Fruit fly (Drosophila melanogaster): ENCODE results near the gene nudE.
A peak's percentile ranks its signal among the peaks of the same experiment; 100 is the strongest.

The nudE gene

DNA sequence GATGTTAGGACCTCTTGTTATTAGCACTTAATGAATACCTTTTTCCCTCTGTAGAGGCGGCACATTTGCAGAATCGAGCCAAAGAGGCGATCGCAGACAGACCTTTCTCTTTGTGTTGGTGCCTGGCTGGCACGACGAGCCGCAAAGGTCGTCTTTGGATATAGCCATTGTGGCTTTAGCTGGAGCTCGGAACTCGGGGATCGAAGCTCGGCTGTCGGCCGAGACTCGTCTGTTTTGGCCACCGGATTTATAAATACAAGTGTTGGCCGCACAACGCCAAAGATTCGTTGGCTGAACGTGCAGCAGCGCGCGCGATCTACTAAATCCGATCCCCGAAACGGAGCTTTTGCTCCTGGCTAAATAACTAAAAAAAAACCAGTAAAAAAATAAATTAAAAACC, 20.4 kb upstream of the nudE start, which contains the start of gene CG34382:
Gene CG34382 (plus strand): TSS at position 301 of the 400 bp plus-strand sequence.
- no peak for TF ChIP-seq noc (tag; optimal IDR thresholded peaks at IDR 0.05)

DNA sequence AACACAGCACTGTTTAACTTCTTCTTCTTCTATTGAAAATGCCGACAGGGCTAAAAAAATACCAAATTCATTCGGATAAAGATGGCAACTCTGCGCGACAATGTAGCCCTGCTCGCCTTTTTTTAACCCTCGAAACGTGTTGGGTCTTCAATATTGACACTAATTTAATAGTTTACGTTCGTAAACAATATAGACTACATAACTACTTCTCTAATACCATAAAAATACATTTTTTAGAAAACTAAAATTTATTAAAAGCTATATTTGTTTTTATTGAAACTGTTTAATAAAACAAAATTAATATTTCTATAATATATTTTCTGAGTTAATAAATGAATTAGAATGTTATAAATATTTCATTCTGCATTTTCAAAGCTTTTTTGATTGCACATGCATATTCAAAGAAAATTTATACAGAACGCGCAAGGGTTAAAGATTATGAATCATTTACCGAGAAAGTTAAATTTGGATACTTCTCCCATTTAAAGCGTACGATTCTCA, 10.4 kb upstream of the nudE start, which contains the start of the genes Taf2 and CalpB:
Gene Taf2 (minus strand): TSS at position 54 of the 501 bp plus-strand sequence.
Gene CalpB (plus strand): TSS at position 133 of the 501 bp plus-strand sequence.
- peak; percentile 79 for TF ChIP-seq noc (tag; optimal IDR thresholded peaks at IDR 0.05)

DNA sequence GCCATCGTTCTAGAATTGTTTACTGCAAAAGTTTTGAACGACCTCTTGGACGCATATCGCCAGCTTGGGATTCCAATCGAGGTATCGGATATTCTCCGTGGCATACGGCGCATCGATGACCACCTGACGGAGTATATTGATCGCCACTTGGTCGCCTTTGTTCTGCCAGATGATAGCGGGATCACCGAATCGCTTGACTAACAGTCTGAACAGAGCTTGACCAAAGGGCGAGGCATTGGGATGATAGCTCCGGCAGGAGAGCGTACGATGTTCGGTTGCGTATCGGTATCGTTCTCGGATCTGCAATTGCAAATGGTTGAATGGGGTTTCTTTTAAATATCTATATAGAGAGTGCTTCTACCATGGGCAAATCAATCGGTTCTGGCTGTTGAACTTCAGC, 5.1 kb upstream of the nudE start:
- TF ChIP-seq noc (tag; optimal IDR thresholded peaks at IDR 0.05), result no peak

DNA sequence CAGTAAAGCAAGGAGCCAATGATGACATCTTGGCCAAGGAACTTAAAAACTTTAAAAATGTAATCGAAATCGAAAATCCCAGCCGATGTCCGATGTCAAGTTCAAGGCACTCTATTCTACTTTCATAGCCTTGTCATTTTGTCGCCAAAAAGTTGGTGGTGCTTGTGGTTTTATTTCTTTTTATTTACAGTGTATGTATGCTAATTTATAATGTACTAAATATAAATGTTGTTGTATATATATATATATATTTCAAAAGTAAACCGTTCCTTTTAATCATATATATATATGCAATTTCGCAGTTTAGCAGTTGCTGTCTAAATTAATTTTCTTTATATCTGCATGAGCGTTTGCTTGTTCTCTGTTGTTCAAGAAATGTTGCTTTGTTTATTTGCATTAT, 4.4 kb upstream of the nudE start, which contains the start of the genes CG6709 and Hez:
Gene CG6709 (minus strand): TSS at position 101 of the 400 bp plus-strand sequence.
Gene Hez (minus strand): TSS at position 101 of the 400 bp plus-strand sequence.
- TF ChIP-seq noc (tag; optimal IDR thresholded peaks at IDR 0.05), result no peak

DNA sequence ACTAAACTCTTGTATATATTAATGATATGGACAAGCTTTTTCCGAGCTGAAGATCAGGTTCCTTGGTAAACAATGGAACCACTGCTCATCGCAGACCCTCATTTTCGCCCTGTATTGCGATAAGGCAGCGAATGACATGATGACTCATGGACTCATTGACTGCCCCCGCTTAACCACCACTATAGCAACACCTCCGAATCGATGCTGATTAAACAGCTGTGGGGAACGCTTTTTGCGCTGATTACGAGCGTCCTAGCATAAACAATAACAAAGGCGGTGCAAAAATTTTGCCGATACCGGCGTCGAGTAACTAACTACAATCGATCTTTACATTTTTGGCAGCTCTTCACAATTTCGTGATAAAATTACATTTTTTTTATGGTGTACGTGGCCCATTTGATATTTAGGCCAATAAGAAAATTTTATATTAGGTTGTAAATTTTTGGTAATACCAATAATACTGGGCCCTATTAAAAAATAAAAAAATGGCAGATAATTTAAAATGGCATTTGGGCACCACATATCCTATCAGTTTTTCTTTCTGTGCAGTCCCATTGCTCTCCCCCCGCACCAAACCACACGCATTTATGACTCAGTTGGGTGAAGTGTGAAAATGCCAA, 1.8 kb upstream of the nudE start:
- TF ChIP-seq noc (tag; optimal IDR thresholded peaks at IDR 0.05), result peak; percentile 58

DNA sequence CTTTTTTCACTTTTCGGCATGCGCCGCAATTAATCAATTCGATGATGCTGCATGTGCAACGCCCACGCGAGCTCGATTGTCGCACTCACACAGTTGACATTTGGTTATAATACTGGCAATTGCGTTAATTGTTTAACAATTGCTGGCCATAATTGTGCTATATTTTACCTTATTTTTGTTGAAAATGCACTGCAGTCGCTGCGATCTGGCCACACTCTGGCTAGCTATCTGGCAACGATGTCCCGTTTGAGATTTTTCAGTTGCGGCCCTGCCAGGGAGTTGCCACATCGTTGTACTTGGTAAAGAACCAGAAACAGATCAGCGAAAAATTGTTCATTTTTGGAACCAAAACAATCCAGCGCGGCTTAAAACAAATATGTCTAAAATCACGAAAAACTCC, 686 bp upstream of the nudE start, which contains the start of the genes CG6707 and CG46387:
Gene CG6707 (minus strand): TSS at position 221 of the 400 bp plus-strand sequence.
Gene CG46387 (plus strand): TSS at position 272 of the 400 bp plus-strand sequence.
- no peak for TF ChIP-seq noc (tag; optimal IDR thresholded peaks at IDR 0.05)

DNA sequence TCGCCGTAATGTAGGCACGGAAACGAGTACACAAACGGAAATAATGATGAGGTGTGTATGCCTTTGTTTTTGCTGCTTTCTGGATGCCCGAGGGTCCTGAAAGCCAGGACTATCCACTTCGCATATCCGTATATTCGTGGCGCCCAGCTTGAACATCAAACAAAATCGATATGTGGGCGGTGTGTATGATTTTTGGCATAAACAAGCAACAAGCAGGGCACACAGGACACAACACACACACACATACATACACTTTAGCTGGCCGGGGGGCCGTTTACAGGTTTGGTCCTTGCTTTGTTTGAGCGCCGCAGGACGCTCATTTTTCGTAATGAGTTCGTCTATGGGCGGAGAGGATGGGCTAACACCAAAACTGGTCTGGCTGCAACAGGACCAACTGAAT, 5.9 kb downstream of the nudE start:
- no peak for TF ChIP-seq noc (tag; optimal IDR thresholded peaks at IDR 0.05)

DNA sequence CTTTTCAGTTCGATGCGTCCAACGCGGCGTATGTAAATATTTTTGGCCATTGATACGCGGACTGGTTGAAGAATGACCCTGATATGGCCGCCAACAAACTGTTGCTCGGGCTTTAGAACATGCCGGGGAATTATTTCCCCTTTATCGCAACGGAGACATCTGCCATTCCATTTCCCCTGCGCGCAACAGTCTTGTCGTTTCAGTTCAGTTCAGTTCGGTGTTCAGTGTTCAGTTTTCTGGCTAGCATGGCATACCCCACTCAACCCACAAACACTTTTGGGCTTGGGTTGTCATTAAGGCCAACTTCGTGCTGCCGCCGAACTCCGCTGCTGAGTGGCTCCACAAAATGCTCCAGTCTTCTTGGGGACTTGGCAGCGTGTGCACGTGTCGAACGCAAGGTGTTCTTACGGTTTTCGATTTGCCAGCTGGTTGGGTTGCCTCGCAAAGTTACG, 8.7 kb downstream of the nudE start, which contains the start of gene bma:
Gene bma (plus strand): TSS at position 402 of the 452 bp plus-strand sequence.
- TF ChIP-seq noc (tag; optimal IDR thresholded peaks at IDR 0.05), result no peak

DNA sequence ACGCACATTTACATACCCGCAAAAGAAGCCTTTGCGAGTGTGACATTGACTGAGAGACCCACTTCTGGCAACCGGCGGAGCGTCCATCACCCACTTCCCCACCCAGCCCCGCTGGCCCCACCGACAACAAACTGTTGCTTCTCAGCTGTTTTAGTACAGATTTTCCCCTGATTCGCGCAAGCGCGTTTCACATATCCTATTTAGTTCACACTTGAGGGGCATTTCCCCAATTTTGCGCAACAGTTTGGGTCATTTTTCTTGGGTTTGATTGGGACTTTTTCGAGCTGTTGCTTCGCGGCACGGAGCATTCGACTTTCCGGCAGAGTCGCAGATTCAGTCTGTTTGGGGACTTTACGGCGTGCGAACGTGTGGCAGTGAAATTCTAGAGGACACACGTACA, 28.1 kb downstream of the nudE start:
- TF ChIP-seq noc (tag; optimal IDR thresholded peaks at IDR 0.05), result no peak

All from whole organism, larva.